Worm (Caenorhabditis elegans): ENCODE measurements around the gene sem-5.

sem-5 gene

ce11 chrX:7975741-7976140, 14.2 kb upstream of the sem-5 start:
- no peak for TF ChIP-seq unc-62 (GFP tag; optimal IDR thresholded peaks at IDR 0.05)

ce11 chrX:7968537-7968936, 7.0 kb upstream of the sem-5 start:
- TF ChIP-seq unc-62 (GFP tag; optimal IDR thresholded peaks at IDR 0.05) = no peak

DNA sequence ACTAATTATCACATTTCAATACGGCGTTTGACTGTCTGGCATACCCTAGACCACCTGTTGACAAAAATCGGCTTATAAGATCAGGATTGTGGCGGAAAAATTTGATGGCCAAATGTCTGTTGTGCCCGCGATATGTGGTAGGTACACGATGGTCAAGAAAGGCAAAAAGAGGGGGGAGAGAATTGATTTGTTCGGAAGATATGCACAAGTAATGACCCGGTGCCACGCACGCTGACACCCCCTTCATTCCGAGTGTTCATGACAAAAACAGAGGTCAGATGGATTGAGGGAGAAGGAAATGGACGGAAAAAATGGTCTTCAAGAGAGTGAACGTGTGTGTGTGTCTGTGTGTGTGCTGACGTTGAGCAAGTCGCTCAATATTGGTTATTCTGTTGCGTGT, 3.9 kb upstream of the sem-5 start:
- TF ChIP-seq unc-62 (GFP tag; optimal IDR thresholded peaks at IDR 0.05) = no peak

- TF ChIP-seq unc-62 (GFP tag; optimal IDR thresholded peaks at IDR 0.05) = no peak
These were observed 2.5 kb upstream of the sem-5 start for ce11 chrX:7964022-7964421.

DNA sequence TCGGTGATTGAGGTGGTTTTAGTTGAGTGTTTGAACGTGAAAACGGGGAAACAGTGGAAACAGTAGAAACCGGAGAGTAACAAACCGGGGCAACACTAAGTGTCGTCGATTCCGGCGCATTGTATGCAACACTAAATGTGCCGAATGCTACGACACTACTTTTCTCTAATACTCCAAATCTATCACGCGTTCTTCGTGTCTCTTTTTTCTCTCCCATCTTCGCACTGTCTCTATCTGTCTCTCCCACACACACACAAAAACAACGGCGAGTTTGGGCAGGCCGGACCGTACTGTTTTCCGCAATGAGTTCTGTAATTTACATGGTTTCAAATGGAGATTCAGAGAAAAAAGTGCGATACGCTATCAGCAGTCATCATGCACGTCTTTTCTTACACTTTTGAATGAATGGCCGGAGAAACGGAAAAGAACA, 548 bp upstream of the sem-5 start:
- no peak for TF ChIP-seq unc-62 (GFP tag; optimal IDR thresholded peaks at IDR 0.05)

DNA sequence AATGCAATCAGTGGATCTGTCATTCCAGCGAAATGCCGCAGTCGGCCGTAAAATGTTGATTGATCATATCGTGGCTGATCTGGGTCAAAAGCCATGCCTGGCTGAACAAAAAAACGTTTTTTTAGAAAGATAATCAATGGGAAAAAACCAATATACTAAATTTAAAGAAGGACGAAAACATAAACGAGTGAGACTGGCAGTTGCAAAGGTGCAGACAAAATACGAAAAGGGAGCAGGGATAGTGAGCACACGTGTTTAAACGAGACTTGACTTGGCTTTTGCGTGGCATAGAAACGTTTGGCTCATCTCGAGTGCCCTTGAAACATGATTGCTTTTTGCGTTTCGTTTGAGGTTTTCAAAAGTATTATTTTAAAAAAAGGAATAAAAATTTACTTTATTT, 3.3 kb downstream of the sem-5 start, which contains the start of gene sfxn-2:
sfxn-2 (minus strand) TSS at position 101 of the 400 bp plus-strand sequence.
- TF ChIP-seq unc-62 (GFP tag; optimal IDR thresholded peaks at IDR 0.05) = no peak

DNA sequence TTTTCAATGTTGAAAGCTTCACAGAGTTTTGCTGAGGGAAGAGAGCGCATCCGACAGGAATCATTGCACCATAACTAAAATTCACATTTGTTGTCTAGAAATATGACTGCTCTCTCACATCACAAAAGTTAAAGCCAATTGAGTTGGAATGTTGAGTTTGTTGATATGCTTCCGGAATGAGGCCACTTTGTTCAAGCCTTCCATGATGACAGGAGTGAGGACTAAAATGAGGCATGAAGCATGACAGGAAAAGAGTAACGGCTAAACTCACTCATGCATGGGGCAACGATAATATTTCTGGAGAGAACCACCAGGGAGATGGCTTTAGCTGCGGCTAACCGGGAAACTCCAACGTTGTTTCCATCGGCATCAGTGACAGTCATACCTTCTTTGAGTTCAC, 5.1 kb downstream of the sem-5 start:
- TF ChIP-seq unc-62 (GFP tag; optimal IDR thresholded peaks at IDR 0.05) = no peak

- no peak for TF ChIP-seq unc-62 (GFP tag; optimal IDR thresholded peaks at IDR 0.05)
These were observed 7.2 kb downstream of the sem-5 start, which contains the start of gene dct-1 for ce11 chrX:7954328-7954727. TSS of gene dct-1 (plus strand) at chrX:7954354.

DNA sequence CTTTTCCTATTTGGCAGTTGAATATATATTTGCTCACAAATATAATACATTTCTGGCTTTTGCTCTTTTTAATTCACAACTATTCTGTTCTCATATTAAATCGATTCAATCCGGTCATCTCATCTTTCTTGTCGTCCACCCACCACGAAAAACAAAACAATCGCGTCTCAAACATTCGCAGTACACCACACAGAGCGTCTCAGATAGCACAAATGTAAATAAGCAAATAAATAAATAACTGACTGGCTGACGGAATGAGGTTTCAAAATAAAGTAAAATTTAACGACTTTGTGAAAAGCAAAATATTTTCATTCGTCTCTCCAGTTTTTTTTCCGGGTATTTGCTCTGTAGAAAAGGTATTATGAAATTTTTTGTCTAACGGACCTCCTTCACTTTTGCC, 7.8 kb downstream of the sem-5 start:
- TF ChIP-seq unc-62 (GFP tag; optimal IDR thresholded peaks at IDR 0.05) = no peak

ce11 chrX:7953063-7953337, 8.5 kb downstream of the sem-5 start:
- TF ChIP-seq unc-62 (GFP tag; optimal IDR thresholded peaks at IDR 0.05) = no peak

- TF ChIP-seq unc-62 (GFP tag; optimal IDR thresholded peaks at IDR 0.05) = no peak
These were observed 9.1 kb downstream of the sem-5 start for ce11 chrX:7952226-7953062.

DNA sequence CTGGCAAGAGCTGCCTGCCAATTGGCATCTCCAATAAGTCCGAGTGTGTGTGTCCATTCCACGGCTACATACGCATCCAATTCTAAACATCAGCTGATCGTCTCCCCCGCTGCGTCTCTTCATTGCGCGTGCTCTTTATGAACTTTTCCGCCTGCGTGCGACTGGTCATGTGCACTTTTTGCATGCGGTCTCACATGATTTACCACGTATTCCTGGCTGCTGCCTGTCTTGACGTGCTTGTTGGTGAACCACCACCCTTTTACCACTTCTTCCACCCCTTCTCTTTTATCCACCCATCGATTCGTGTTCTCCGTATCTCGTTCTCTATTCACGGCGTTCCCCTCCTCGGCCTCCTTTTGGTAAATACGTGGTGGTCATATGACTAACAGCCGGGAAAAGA, 9.9 kb downstream of the sem-5 start:
- no peak for TF ChIP-seq unc-62 (GFP tag; optimal IDR thresholded peaks at IDR 0.05)

DNA sequence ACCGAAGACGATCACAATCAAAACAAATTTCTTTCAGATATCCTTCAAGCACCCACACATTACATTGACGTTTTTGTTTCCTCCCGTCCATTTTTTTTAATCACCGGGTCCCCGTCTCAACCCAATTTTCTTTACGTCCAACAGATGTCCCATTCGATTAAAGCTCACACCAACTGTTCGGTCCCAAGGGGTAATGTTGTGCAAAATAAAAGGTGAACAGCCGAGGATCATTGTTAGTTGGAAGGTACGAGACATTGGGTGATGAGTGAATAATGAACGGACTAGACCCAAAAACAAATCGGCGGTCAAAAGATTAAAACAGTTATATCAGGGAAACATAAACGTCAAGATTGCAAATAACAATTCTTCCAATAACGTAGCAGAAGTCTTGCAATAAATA, 16.1 kb downstream of the sem-5 start:
- no peak for TF ChIP-seq unc-62 (GFP tag; optimal IDR thresholded peaks at IDR 0.05)

ce11 chrX:7944999-7945398, 16.5 kb downstream of the sem-5 start, which contains the start of gene tnt-3:
TSS of gene tnt-3 (minus strand) at chrX:7945099.
- no peak for TF ChIP-seq unc-62 (GFP tag; optimal IDR thresholded peaks at IDR 0.05)

- no peak for TF ChIP-seq unc-62 (GFP tag; optimal IDR thresholded peaks at IDR 0.05)
These were observed 18.8 kb downstream of the sem-5 start for ce11 chrX:7942675-7943074.

- TF ChIP-seq unc-62 (GFP tag; optimal IDR thresholded peaks at IDR 0.05) = no peak
These were observed 29.1 kb downstream of the sem-5 start for ce11 chrX:7932453-7932852.

DNA sequence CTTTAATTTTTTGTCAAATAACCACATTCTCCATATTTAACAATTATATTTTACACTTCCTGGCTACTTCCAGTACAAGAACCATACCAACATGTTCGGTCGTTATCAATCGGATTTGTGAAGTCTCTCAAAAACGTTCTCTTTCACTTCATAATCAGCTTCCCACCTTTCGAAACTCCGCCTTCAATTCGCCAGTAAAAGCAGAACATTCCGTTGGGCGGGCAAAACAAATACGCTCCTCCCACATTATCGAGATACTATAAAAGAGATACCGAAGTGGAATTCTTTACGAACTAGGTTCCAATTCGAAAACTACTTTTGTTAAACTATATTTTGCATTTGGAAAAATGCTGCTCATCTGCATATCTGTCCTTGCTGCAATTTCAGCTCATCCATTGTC, 31.1 kb downstream of the sem-5 start, which contains the start of gene zig-3:
zig-3 (plus strand) TSS at position 301 of the 400 bp plus-strand sequence.
- TF ChIP-seq unc-62 (GFP tag; optimal IDR thresholded peaks at IDR 0.05) = no peak

DNA sequence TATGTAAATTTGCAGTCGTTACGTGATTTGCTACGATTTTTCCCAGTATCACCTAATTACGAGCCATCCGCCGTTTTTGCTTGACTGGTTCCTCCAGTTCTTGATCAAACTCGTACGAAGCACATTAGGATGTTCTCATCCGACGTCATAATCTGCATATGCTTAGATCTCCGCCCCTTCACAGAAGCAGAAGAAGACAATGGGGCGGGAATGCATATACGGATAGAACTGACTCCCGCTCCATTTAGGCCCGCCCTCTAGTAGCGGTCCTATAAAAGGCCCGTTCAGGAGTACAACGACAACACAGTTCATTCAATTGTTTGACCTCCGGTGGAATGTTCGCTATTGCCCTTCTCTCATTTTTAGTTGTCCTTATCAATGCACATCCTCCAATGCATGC, 36.4 kb downstream of the sem-5 start, which contains the start of gene zig-4:
zig-4 (plus strand) TSS at position 301 of the 400 bp plus-strand sequence.
- TF ChIP-seq unc-62 (GFP tag; optimal IDR thresholded peaks at IDR 0.05) = no peak
